Worm (Caenorhabditis elegans): ENCODE data around the gene pis-1.

Gene pis-1

DNA sequence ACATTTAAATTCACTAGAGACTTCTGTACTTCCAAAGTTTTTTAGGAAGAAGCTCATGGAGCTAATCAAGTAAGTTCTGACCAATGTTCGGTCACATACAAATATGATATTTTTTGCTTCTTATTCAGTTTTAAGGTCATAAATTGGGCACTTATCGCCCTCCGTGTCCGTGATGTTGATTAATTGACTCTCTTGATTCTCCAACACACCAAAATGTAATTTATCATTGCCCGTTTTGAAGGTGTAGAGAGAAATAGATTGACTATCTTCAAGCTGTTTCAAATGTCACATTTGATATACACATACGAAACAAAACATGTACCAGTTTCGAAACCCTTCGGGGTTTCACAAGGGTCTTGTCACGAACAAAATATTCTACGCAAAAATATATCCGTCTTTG is 5.7 kb downstream of the pis-1 start:
- TF ChIP-seq lag-1 (GFP tag; IDR thresholded peaks at IDR 0.05) (no peak), ztf-6 (GFP tag; IDR thresholded peaks at IDR 0.05) (no peak), B0035.1 (tag; optimal IDR thresholded peaks at IDR 0.05) (no peak), T26A5.8 (tag; optimal IDR thresholded peaks at IDR 0.05) (no peak), xnd-1 (tag; optimal IDR thresholded peaks at IDR 0.05) (no peak), mxl-1 (tag; optimal IDR thresholded peaks at IDR 0.05) (no peak), zfh-2 (GFP tag; conservative IDR thresholded peaks at IDR 0.05) (no peak), madf-6 (GFP tag; IDR thresholded peaks at IDR 0.05) (no peak), Y95B8A.8 (GFP tag; IDR thresholded peaks at IDR 0.05) (no peak), C06A6.2 (GFP tag; conservative IDR thresholded peaks at IDR 0.05) (no peak), ztf-25 (GFP tag; IDR thresholded peaks at IDR 0.05) (no peak), K11D2.4 (GFP tag; IDR thresholded peaks at IDR 0.05) (no peak), rec-8 (tag; optimal IDR thresholded peaks at IDR 0.05) (no peak), snpc-3.4 (tag; optimal IDR thresholded peaks at IDR 0.05) (no peak)

- TF ChIP-seq mcd-1 (GFP tag; IDR thresholded peaks at IDR 0.05) (no peak), chd-7 (tag; optimal IDR thresholded peaks at IDR 0.05) (no peak), T07F8.4 (tag; optimal IDR thresholded peaks at IDR 0.05) (no peak), atf-7 (tag; optimal IDR thresholded peaks at IDR 0.05) (no peak), gei-17 (GFP tag; optimal IDR thresholded peaks at IDR 0.05) (no peak), attf-6 (GFP tag; IDR thresholded peaks at IDR 0.05) (no peak), egrh-3 (GFP tag; IDR thresholded peaks at IDR 0.05) (no peak), F23B12.7 (tag; optimal IDR thresholded peaks at IDR 0.05; ENCODE audit: insufficient read depth) (no peak), B0019.2 (GFP tag; conservative IDR thresholded peaks at IDR 0.05) (no peak), snpc-3.4 (tag; optimal IDR thresholded peaks at IDR 0.05) (no peak), lin-54 (GFP tag; optimal IDR thresholded peaks at IDR 0.05) (no peak), dpff-1 (tag; optimal IDR thresholded peaks at IDR 0.05) (no peak), ets-4 (GFP tag; optimal IDR thresholded peaks at IDR 0.05) (no peak), nfya-1 (tag; optimal IDR thresholded peaks at IDR 0.05; ENCODE audit: borderline replicate concordance, insufficient read depth) (no peak), lin-35 (GFP tag; optimal IDR thresholded peaks at IDR 0.05) (no peak)
Observed at ce11 chrIV:9789496-9789895, 6.9 kb downstream of the pis-1 start, which contains the start of gene T13F2.4. Gene T13F2.4 (plus strand): TSS chrIV:9789796.

DNA sequence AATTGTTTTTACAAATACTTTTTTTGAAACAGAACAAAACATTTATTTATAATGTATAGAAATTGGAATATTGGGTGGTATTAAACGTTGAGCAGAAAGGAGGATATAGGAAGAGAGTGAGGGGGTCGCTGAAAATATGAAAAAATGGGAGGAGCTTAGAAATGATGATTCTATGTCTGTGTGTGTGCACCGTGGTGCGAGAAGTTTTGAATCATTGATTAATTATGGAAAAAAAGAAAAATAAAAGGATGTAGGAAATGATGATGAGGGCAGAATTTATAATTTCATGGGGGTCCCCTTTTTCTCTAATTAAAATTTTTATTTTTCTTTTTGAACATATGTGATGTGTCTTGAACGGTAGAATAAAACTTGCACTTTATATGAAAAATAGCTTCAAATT is 11.7 kb downstream of the pis-1 start, which contains the start of gene sre-4:
Gene sre-4 (minus strand): TSS at position 101 of the 400 bp plus-strand sequence.
- TF ChIP-seq F57A8.1 (GFP tag; optimal IDR thresholded peaks at IDR 0.05) (no peak), rpc-1 (optimal IDR thresholded peaks at IDR 0.05) (no peak), rpc-1 (tag; optimal IDR thresholded peaks at IDR 0.05) (no peak), hsf-1 (GFP tag; IDR thresholded peaks at IDR 0.05) (no peak), D2030.7 (GFP tag; IDR thresholded peaks at IDR 0.05) (no peak), tbx-9 (tag; optimal IDR thresholded peaks at IDR 0.05; ENCODE audit: borderline replicate concordance) (no peak), athp-1 (tag; optimal IDR thresholded peaks at IDR 0.05) (no peak), zfh-2 (GFP tag; conservative IDR thresholded peaks at IDR 0.05) (no peak), repo-1 (tag; optimal IDR thresholded peaks at IDR 0.05) (no peak), bed-2 (GFP tag; IDR thresholded peaks at IDR 0.05) (no peak), ceh-58 (GFP tag; IDR thresholded peaks at IDR 0.05) (no peak), lin-26 (GFP tag; IDR thresholded peaks at IDR 0.05) (no peak), K11D2.4 (GFP tag; IDR thresholded peaks at IDR 0.05) (no peak), ekl-4 (GFP tag; IDR thresholded peaks at IDR 0.05) (no peak), nhr-179 (tag; optimal IDR thresholded peaks at IDR 0.05) (no peak), snpc-1.3 (tag; optimal IDR thresholded peaks at IDR 0.05; ENCODE audit: insufficient read depth) (no peak)

All from whole organism, young adult.